Worm (Caenorhabditis elegans): ENCODE measurements around the gene D1086.7.

ce11 chrV:14094546-14094945, 10.5 kb downstream of the D1086.7 start:
- TF ChIP-seq nhr-11 (tag; optimal IDR thresholded peaks at IDR 0.05) (no peak), fkh-10 (GFP tag; optimal IDR thresholded peaks at IDR 0.05) (no peak), ztf-11 (tag; optimal IDR thresholded peaks at IDR 0.05) (no peak), unc-62 (GFP tag; optimal IDR thresholded peaks at IDR 0.05) (no peak), ceh-16 (tag; optimal IDR thresholded peaks at IDR 0.05) (no peak), tbx-2 (tag; optimal IDR thresholded peaks at IDR 0.05) (no peak), nhr-28 (tag; optimal IDR thresholded peaks at IDR 0.05) (no peak), nfya-1 (tag; optimal IDR thresholded peaks at IDR 0.05; ENCODE audit: insufficient read depth) (no peak), elt-2 (tag; optimal IDR thresholded peaks at IDR 0.05) (no peak), snpc-4 (tag; optimal IDR thresholded peaks at IDR 0.05) (no peak), nhr-237 (tag; optimal IDR thresholded peaks at IDR 0.05) (no peak), lin-15B (tag; optimal IDR thresholded peaks at IDR 0.05) (no peak), ama-1 (optimal IDR thresholded peaks at IDR 0.05) (no peak), aly-2 (tag; optimal IDR thresholded peaks at IDR 0.05) (no peak)

Data from whole organism, L3 larva.